Worm (Caenorhabditis elegans) whole organism, L1 larva: Measurements from ENCODE around the gene mab-23.

Experiments used
- C16A3.4 ChIP-seq: fragments of 150-350 bp; optimal IDR thresholded peaks from 2 replicates; lab custom pipeline; 2014; ENCODE audit warnings: missing biosample characterization, missing genetic modification characterization
- C34B4.2 ChIP-seq: sonication (generic microtip); optimal IDR thresholded peaks from 2 replicates; lab custom pipeline; 2017; ENCODE audit warnings: mild to moderate bottlenecking, missing genetic modification characterization, missing compliant biosample characterization
- F16B12.6 ChIP-seq: fragments of 150-350 bp; optimal IDR thresholded peaks from 2 replicates; lab custom pipeline; 2014; ENCODE audit warnings: missing biosample characterization, missing genetic modification characterization
- aly-2 ChIP-seq: fragments of 150-350 bp; optimal IDR thresholded peaks from 2 replicates; lab custom pipeline; 2014; ENCODE audit warnings: missing biosample characterization, missing genetic modification characterization
- blmp-1 ChIP-seq: fragments of 150-350 bp; optimal IDR thresholded peaks from 2 replicates; lab custom pipeline; 2014; ENCODE audit warnings: missing biosample characterization, missing genetic modification characterization
- ceh-82 ChIP-seq, 3 experiments: fragments of 150-350 bp in 1 of 3; sonication (generic microtip) in 2 of 3; optimal IDR thresholded peaks; 2 replicates each; lab custom pipeline; 2014 to 2017; ENCODE audit warnings: missing biosample characterization in 3 of 3, missing genetic modification characterization in 3 of 3
- ceh-88 ChIP-seq: fragments of 200-800 bp; sonication (Bioruptor generic); IDR thresholded peaks from 2 replicates; pipeline ENCODE4 v1.3.6; 2022; ENCODE audit warnings: missing genetic modification characterization, missing compliant biosample characterization
- dpl-1 ChIP-seq, 3 experiments: fragments of 150-350 bp in 2 of 3; sonication (generic microtip) in 1 of 3; optimal IDR thresholded peaks; 2 replicates each; lab custom pipeline; 2014 to 2017; ENCODE audit warnings: missing biosample characterization in 3 of 3, missing genetic modification characterization in 3 of 3, missing genetic modification reagents in 3 of 3
- dsc-1 ChIP-seq: sonication (generic microtip); optimal IDR thresholded peaks from 2 replicates; lab custom pipeline; 2016; ENCODE audit warnings: mild to moderate bottlenecking, missing genetic modification characterization, missing compliant biosample characterization
- efl-1 ChIP-seq, 4 experiments: fragments of 150-350 bp; optimal IDR thresholded peaks in 3 of 4; peaks in 1 of 4; 1 replicate in 1 of 4; 2 replicates in 3 of 4; lab custom pipeline; 2014; ENCODE audit warnings: missing biosample characterization in 2 of 4, missing genetic modification characterization in 2 of 4, missing genetic modification reagents in 2 of 4
- efl-3 ChIP-seq: fragments of 200-800 bp; sonication (Bioruptor generic); optimal IDR thresholded peaks from 2 replicates; lab custom pipeline; 2018; ENCODE audit warnings: mild to moderate bottlenecking, missing genetic modification characterization, missing compliant biosample characterization
- fkh-10 ChIP-seq: sonication (generic microtip); optimal IDR thresholded peaks from 2 replicates; lab custom pipeline; 2017; ENCODE audit warnings: missing biosample characterization, missing genetic modification reagents, missing genetic modification characterization
- irx-1 ChIP-seq: sonication (generic microtip); optimal IDR thresholded peaks from 2 replicates; lab custom pipeline; 2016; ENCODE audit warnings: missing genetic modification characterization, missing compliant biosample characterization
- lin-14 ChIP-seq: fragments of 200-800 bp; sonication (Bioruptor generic); optimal IDR thresholded peaks from 2 replicates; lab custom pipeline; 2018; ENCODE audit warnings: mild to moderate bottlenecking, missing genetic modification characterization, moderate library complexity, missing compliant biosample characterization
- lin-35 ChIP-seq, 2 experiments: fragments of 150-350 bp; optimal IDR thresholded peaks; 2 replicates each; lab custom pipeline; 2014; ENCODE audit warnings: missing biosample characterization in 2 of 2, missing genetic modification characterization in 2 of 2, missing genetic modification reagents in 2 of 2
- lin-39 ChIP-seq: fragments of 150-350 bp; optimal IDR thresholded peaks from 2 replicates; lab custom pipeline; 2014; ENCODE audit warnings: missing biosample characterization, missing genetic modification reagents, missing genetic modification characterization
- lsy-2 ChIP-seq, 2 experiments: fragments of 150-350 bp; optimal IDR thresholded peaks; 2 replicates each; lab custom pipeline; 2014; ENCODE audit warnings: missing biosample characterization in 2 of 2, missing genetic modification characterization in 2 of 2
- mep-1 ChIP-seq: fragments of 150-350 bp; optimal IDR thresholded peaks from 2 replicates; lab custom pipeline; 2014; ENCODE audit warnings: missing biosample characterization, missing genetic modification characterization
- nhr-11 ChIP-seq: fragments of 150-350 bp; optimal IDR thresholded peaks from 2 replicates; lab custom pipeline; 2014; ENCODE audit warnings: missing biosample characterization, missing genetic modification characterization
- nhr-19 ChIP-seq: fragments of 200-800 bp; sonication (Bioruptor generic); conservative IDR thresholded peaks from 2 replicates; pipeline ENCODE4 v1.3.6; 2022; ENCODE audit warnings: missing genetic modification characterization, missing compliant biosample characterization
- nhr-20 ChIP-seq: sonication (generic microtip); optimal IDR thresholded peaks from 2 replicates; lab custom pipeline; 2016; ENCODE audit warnings: mild to moderate bottlenecking, missing genetic modification characterization, missing compliant biosample characterization
- nhr-28 ChIP-seq: fragments of 150-350 bp; optimal IDR thresholded peaks from 2 replicates; lab custom pipeline; 2014; ENCODE audit warnings: missing biosample characterization, missing genetic modification characterization
- nhr-47 ChIP-seq: sonication (generic microtip); optimal IDR thresholded peaks from 2 replicates; lab custom pipeline; 2016; ENCODE audit warnings: mild to moderate bottlenecking, missing genetic modification characterization, moderate library complexity, missing compliant biosample characterization
- nhr-71 ChIP-seq: sonication (generic microtip); optimal IDR thresholded peaks from 2 replicates; lab custom pipeline; 2016; ENCODE audit warnings: mild to moderate bottlenecking, missing genetic modification characterization, moderate library complexity, missing compliant biosample characterization
- nhr-84 ChIP-seq: sonication (generic microtip); optimal IDR thresholded peaks from 2 replicates; lab custom pipeline; 2017; ENCODE audit warnings: missing biosample characterization, missing genetic modification characterization
- nhr-85 ChIP-seq: sonication (generic microtip); peaks from one replicate; lab custom pipeline; 2016; ENCODE audit warnings: missing genetic modification characterization, inconsistent platforms, missing compliant biosample characterization
- nhr-90 ChIP-seq: sonication (generic microtip); optimal IDR thresholded peaks from 2 replicates; lab custom pipeline; 2016; ENCODE audit warnings: mild to moderate bottlenecking, missing genetic modification characterization, missing compliant biosample characterization; ENCODE audit not compliant: poor library complexity
- pag-3 ChIP-seq: sonication (generic microtip); optimal IDR thresholded peaks from 2 replicates; lab custom pipeline; 2017; ENCODE audit warnings: missing genetic modification characterization, mild to moderate bottlenecking, missing compliant biosample characterization, antibody characterized with exemption, borderline replicate concordance; ENCODE audit not compliant: insufficient read depth
- rnt-1 ChIP-seq: sonication (generic microtip); optimal IDR thresholded peaks from 2 replicates; lab custom pipeline; 2016; ENCODE audit warnings: mild to moderate bottlenecking, missing genetic modification characterization, moderate library complexity, missing compliant biosample characterization
- skn-1 ChIP-seq: fragments of 150-350 bp; optimal IDR thresholded peaks from 2 replicates; lab custom pipeline; 2014; ENCODE audit warnings: missing biosample characterization, missing genetic modification characterization
- snpc-4 ChIP-seq: fragments of 150-350 bp; optimal IDR thresholded peaks from 2 replicates; lab custom pipeline; 2014; ENCODE audit warnings: missing biosample characterization, missing genetic modification characterization
- snu-23 ChIP-seq: sonication (generic microtip); optimal IDR thresholded peaks from 2 replicates; lab custom pipeline; 2016; ENCODE audit warnings: missing genetic modification characterization, missing compliant biosample characterization
- swsn-7 ChIP-seq: sonication (generic microtip); optimal IDR thresholded peaks from 2 replicates; lab custom pipeline; 2016; ENCODE audit warnings: missing genetic modification characterization, missing compliant biosample characterization
- tbx-2 ChIP-seq: sonication (generic microtip); optimal IDR thresholded peaks from 2 replicates; lab custom pipeline; 2016; ENCODE audit warnings: missing genetic modification characterization, missing compliant biosample characterization
- unc-130 ChIP-seq: fragments of 150-350 bp; optimal IDR thresholded peaks from 2 replicates; lab custom pipeline; 2017; ENCODE audit warnings: missing biosample characterization, missing genetic modification characterization, inconsistent platforms
- unc-30 ChIP-seq: sonication (generic microtip); optimal IDR thresholded peaks from 2 replicates; lab custom pipeline; 2017; ENCODE audit warnings: missing biosample characterization, missing genetic modification characterization
- unc-86 ChIP-seq: sonication (generic microtip); optimal IDR thresholded peaks from 2 replicates; lab custom pipeline; 2016; ENCODE audit warnings: missing genetic modification characterization, missing compliant biosample characterization
- xbp-1 ChIP-seq: sonication (generic microtip); optimal IDR thresholded peaks from 2 replicates; lab custom pipeline; 2016; ENCODE audit warnings: missing genetic modification characterization, missing compliant biosample characterization
- zip-4 ChIP-seq: fragments of 200-800 bp; sonication (Bioruptor generic); optimal IDR thresholded peaks from 2 replicates; lab custom pipeline; 2018; ENCODE audit warnings: mild to moderate bottlenecking, missing genetic modification characterization, moderate library complexity, missing compliant biosample characterization
- ztf-4 ChIP-seq: fragments of 150-350 bp; optimal IDR thresholded peaks from 2 replicates; lab custom pipeline; 2014; ENCODE audit warnings: missing biosample characterization, missing genetic modification characterization

mab-23 gene

DNA sequence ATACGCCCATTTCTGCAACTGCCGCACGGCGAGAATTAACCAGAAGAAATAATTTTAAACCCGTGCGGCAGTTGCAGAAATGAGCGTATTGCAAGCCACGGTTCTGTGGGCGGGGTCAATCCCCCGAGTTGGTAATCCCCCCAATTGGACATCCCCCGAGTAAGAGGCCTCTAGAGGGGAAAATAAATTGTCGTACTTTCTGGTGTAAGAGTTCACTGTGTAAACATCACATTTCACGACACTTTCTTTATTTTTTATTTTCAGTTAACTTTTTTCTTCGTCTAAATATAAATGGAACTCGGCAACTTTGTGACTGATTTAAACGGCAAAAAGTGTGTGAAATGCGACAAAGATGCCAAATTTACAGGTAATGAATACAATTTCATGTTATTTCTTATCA, 25.1 kb downstream of the mab-23 start, which contains the start of gene tut-2 (continued):
- TF ChIP-seq tbx-2 (tag; lab: Kevin White, UChicago) = no peak
- TF ChIP-seq ztf-4 (tag; lab: Kevin White, UChicago) = no peak

DNA sequence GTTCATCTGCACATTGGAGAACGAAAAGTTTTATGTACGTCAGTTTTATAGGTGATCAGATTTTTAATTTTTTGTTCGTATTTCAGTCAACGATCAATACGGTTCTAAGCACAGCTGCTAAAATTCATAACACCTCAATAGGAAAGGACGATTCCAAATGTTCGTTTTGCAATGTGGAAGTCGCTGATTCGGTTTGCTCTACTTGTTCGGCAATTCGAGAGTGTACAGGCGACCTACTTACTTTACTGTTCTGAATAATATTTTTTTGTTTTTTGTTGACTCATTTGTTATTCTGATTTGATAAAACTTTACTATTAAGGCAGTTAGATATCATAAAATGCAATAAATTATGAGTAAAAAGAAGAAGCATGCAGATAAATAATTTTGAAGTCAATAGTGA, 26.5 kb downstream of the mab-23 start:
- TF ChIP-seq dsc-1 (no peak), C16A3.4 (tag; lab: Kevin White, UChicago) (no peak), efl-3 (GFP tag; lab: Kevin White, UChicago) (no peak), nhr-20 (tag; lab: Kevin White, UChicago) (no peak)
- TF ChIP-seq, all 84 proteins: peak for 0

DNA sequence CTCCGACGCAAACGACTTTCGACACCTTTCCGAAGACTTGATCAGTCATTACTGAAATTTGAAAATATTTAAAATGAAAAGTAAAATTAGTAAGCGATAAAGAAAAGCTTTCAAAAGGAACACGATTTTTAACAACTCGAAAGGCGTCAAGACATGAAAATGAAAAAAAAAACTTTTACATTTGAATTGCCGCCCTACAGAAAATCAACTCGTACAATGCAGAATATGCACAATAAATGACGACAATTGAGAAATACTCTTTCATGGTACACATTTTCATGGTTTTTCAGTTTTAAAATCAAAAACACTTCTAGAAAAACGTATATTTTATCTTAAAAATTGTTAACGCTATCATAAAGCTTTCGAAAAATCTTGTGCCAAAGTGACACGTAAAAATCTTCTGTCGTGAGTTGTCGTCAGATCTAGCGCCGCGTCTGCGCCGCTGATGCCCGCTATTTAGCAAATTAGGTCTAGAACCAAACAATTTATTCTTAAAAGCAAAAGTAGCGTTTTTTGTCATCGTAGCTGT, 28.6 kb downstream of the mab-23 start, which contains the start of gene sqv-4:
Gene sqv-4, minus strand, starts transcription at position 51 of the 529 bp plus-strand sequence.
- TF ChIP-seq snu-23 (peak; percentile 67), zip-4 (GFP tag; lab: Kevin White, UChicago) (no peak), ceh-88 (GFP tag; lab: Robert Waterston, UW) (no peak), irx-1 (tag; lab: Kevin White, UChicago) (peak; percentile 0), swsn-7 (tag; lab: Kevin White, UChicago) (peak; percentile 47), unc-86 (tag; lab: Kevin White, UChicago) (peak; percentile 10), lsy-2 (tag; optimal IDR thresholded peaks at IDR 0.05; lab: Kevin White, UChicago) (peak; percentile 28 to 78), nhr-90 (tag; lab: Kevin White, UChicago) (peak; percentile 11), nhr-20 (tag; lab: Kevin White, UChicago) (peak; percentile 32), nhr-19 (peak; percentile 16; the same call in 1 of the 2 replicates), lin-35 (GFP tag; optimal IDR thresholded peaks at IDR 0.05; lab: Kevin White, UChicago) (peak; percentile 81 to 92), dpl-1 (GFP tag; optimal IDR thresholded peaks at IDR 0.05; lab: Kevin White, UChicago) (peak; percentile 82 to 88 (median 84)), unc-30 (no peak), nhr-47 (tag; lab: Kevin White, UChicago) (peak; percentile 55), ztf-4 (tag; lab: Kevin White, UChicago) (no peak), F16B12.6 (peak; percentile 72), tbx-2 (tag; lab: Kevin White, UChicago) (peak; percentile 61), efl-1 (optimal IDR thresholded peaks at IDR 0.05; lab: Kevin White, UChicago) (peak; percentile 28 to 89), efl-1 (GFP tag; optimal IDR thresholded peaks at IDR 0.05 in 1 of 2; lab: Kevin White, UChicago) (peak; percentile 86 to 98), nhr-85 (tag; lab: Kevin White, UChicago) (peak; percentile 10), mep-1 (tag; lab: Kevin White, UChicago) (peak; percentile 18), dsc-1 (peak; percentile 44), nhr-71 (tag; lab: Kevin White, UChicago) (peak; percentile 70), xbp-1 (tag; lab: Kevin White, UChicago) (peak; percentile 59), ceh-82 (tag; optimal IDR thresholded peaks at IDR 0.05; lab: Kevin White, UChicago) (no peak), unc-130 (tag; lab: Kevin White, UChicago) (no peak)

DNA sequence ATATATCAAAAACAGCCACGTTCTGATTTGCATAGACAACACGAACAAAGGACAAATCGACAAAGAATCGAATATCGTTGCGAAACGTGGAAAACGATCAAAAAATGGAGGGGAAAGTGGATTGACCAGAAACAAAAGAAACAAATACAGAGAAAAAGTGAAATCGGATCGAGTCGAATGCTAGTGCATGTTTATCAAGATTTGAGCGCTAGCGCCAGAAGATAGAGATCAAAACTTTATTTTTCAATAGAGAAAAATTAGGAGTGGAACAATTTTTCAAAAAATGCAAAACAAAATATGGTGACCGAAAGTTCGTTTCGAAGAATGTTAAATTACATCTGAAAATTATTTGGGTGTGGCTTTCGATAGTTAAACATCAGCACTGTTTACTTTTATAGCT, 29.1 kb downstream of the mab-23 start:
- no peak for TF ChIP-seq efl-1 (optimal IDR thresholded peaks at IDR 0.05; lab: Kevin White, UChicago)
- peak in 1 of 2 experiments; percentile 71 for TF ChIP-seq efl-1 (GFP tag; optimal IDR thresholded peaks at IDR 0.05 in 1 of 2; lab: Kevin White, UChicago)
- no peak for TF ChIP-seq nhr-84 (tag; lab: Kevin White, UChicago)
- TF ChIP-seq blmp-1 = peak; percentile 87
- no peak for TF ChIP-seq lin-39 (tag; lab: Kevin White, UChicago)
- TF ChIP-seq ztf-4 (tag; lab: Kevin White, UChicago) = no peak

DNA sequence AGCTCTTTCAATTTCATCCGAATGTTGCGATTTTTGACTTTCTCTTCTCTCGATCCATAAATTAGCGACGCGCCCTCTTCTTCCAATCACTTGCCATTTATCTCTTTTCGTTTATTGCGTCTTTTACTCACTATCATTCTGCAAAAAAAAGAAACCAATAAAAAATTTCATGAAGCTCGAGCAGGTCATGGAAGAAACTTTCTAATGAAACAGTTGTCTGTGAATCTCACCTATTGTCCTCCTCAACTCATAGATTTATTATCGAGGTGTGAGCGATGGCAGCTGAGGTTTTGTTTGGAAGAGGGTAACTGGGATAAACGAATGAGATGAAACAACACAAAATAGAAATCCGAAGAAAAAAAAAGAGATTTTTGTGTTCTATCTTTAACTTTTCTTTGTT, 31.4 kb downstream of the mab-23 start:
- peak; percentile 56 for TF ChIP-seq nhr-71 (tag; lab: Kevin White, UChicago)
- TF ChIP-seq fkh-10 (GFP tag; lab: Kevin White, UChicago) = no peak
- TF ChIP-seq nhr-11 (tag; lab: Kevin White, UChicago) = no peak
- no peak for TF ChIP-seq skn-1 (tag; lab: Kevin White, UChicago)
- peak; percentile 11 for TF ChIP-seq unc-130 (tag; lab: Kevin White, UChicago)
- TF ChIP-seq nhr-19 = no peak
- peak; percentile 46 for TF ChIP-seq lin-14 (GFP tag; lab: Kevin White, UChicago)
- TF ChIP-seq C34B4.2 (tag; lab: Kevin White, UChicago) = no peak
- peak; percentile 69 for TF ChIP-seq rnt-1 (tag; lab: Kevin White, UChicago)
- peak in 1 of 2 experiments; percentile 33 for TF ChIP-seq lsy-2 (tag; optimal IDR thresholded peaks at IDR 0.05; lab: Kevin White, UChicago)
- TF ChIP-seq aly-2 (tag; lab: Kevin White, UChicago) = no peak
- TF ChIP-seq irx-1 (tag; lab: Kevin White, UChicago) = no peak
- TF ChIP-seq nhr-28 (tag; lab: Kevin White, UChicago) = no peak
- TF ChIP-seq pag-3 = peak; percentile 63
- TF ChIP-seq mep-1 (tag; lab: Kevin White, UChicago) = peak; percentile 14
- peak; percentile 10 for TF ChIP-seq snu-23
- TF ChIP-seq snpc-4 (tag; lab: Kevin White, UChicago) = no peak
